Worm (Caenorhabditis elegans): ENCODE results near the gene F40D4.12.

The F40D4.12 gene

ce11 chrV:17178457-17178856 is 18.8 kb downstream of the F40D4.12 start, which contains the start of gene srh-174:
Gene srh-174 (plus strand): TSS chrV:17178757.
- TF ChIP-seq zip-8 (tag; optimal IDR thresholded peaks at IDR 0.05) (no peak), mep-1 (tag; optimal IDR thresholded peaks at IDR 0.05) (no peak), pha-4 (tag; optimal IDR thresholded peaks at IDR 0.05) (no peak), ces-1 (GFP tag; optimal IDR thresholded peaks at IDR 0.05) (no peak), ceh-43 (GFP tag; optimal IDR thresholded peaks at IDR 0.05) (no peak), bed-3 (GFP tag; optimal IDR thresholded peaks at IDR 0.05) (no peak), hlh-1 (tag; optimal IDR thresholded peaks at IDR 0.05) (no peak), snpc-4 (tag; optimal IDR thresholded peaks at IDR 0.05) (no peak), unc-120 (tag; optimal IDR thresholded peaks at IDR 0.05; ENCODE audit: poor library complexity, severe bottlenecking) (no peak), unc-39 (tag; optimal IDR thresholded peaks at IDR 0.05) (no peak), mab-5 (tag; optimal IDR thresholded peaks at IDR 0.05) (no peak), sptf-1 (tag; optimal IDR thresholded peaks at IDR 0.05) (no peak), unc-62 (GFP tag; optimal IDR thresholded peaks at IDR 0.05) (no peak)

- TF ChIP-seq ceh-39 (tag; optimal IDR thresholded peaks at IDR 0.05) (no peak), blmp-1 (tag; optimal IDR thresholded peaks at IDR 0.05) (no peak), nhr-28 (tag; optimal IDR thresholded peaks at IDR 0.05) (no peak), pha-4 (tag; optimal IDR thresholded peaks at IDR 0.05) (no peak), lin-32 (GFP tag; optimal IDR thresholded peaks at IDR 0.05) (no peak), elt-3 (tag; optimal IDR thresholded peaks at IDR 0.05) (no peak), flh-1 (GFP tag; optimal IDR thresholded peaks at IDR 0.05) (no peak), zip-8 (tag; optimal IDR thresholded peaks at IDR 0.05) (no peak), hlh-1 (tag; optimal IDR thresholded peaks at IDR 0.05) (no peak), cnd-1 (tag; optimal IDR thresholded peaks at IDR 0.05) (no peak), sptf-1 (tag; optimal IDR thresholded peaks at IDR 0.05) (no peak), unc-62 (GFP tag; optimal IDR thresholded peaks at IDR 0.05) (no peak), tbx-8 (GFP tag; optimal IDR thresholded peaks at IDR 0.05) (no peak), nhr-2 (tag; optimal IDR thresholded peaks at IDR 0.05) (no peak), elt-1 (tag; optimal IDR thresholded peaks at IDR 0.05; ENCODE audit: borderline replicate concordance, insufficient read depth) (no peak), lin-13 (tag; optimal IDR thresholded peaks at IDR 0.05) (no peak), ztf-11 (tag; optimal IDR thresholded peaks at IDR 0.05) (no peak), ceh-83 (GFP tag; optimal IDR thresholded peaks at IDR 0.05) (no peak), unc-120 (tag; optimal IDR thresholded peaks at IDR 0.05; ENCODE audit: poor library complexity, severe bottlenecking) (no peak), mep-1 (tag; optimal IDR thresholded peaks at IDR 0.05) (no peak)
Observed at ce11 chrV:17182045-17182444, 22.4 kb downstream of the F40D4.12 start, which contains the start of gene srh-159. Gene srh-159 (plus strand): TSS chrV:17182345.

ce11 chrV:17190399-17190798 is 30.7 kb downstream of the F40D4.12 start, which contains the start of gene str-199:
Gene str-199 (minus strand): TSS chrV:17190499.
- TF ChIP-seq snpc-4 (tag; optimal IDR thresholded peaks at IDR 0.05), result no peak
- TF ChIP-seq hlh-1 (tag; optimal IDR thresholded peaks at IDR 0.05), result no peak
- no peak for TF ChIP-seq ztf-11 (tag; optimal IDR thresholded peaks at IDR 0.05)
- no peak for TF ChIP-seq nhr-76 (tag; optimal IDR thresholded peaks at IDR 0.05)
- TF ChIP-seq cnd-1 (tag; optimal IDR thresholded peaks at IDR 0.05), result no peak
- TF ChIP-seq ceh-83 (GFP tag; optimal IDR thresholded peaks at IDR 0.05), result no peak
- TF ChIP-seq M03D4.4 (tag; optimal IDR thresholded peaks at IDR 0.05), result no peak
- no peak for TF ChIP-seq mab-5 (tag; optimal IDR thresholded peaks at IDR 0.05)

- no peak for TF ChIP-seq sptf-1 (tag; optimal IDR thresholded peaks at IDR 0.05)
- TF ChIP-seq ceh-39 (tag; optimal IDR thresholded peaks at IDR 0.05), result no peak
- no peak for TF ChIP-seq mep-1 (tag; optimal IDR thresholded peaks at IDR 0.05)
- no peak for TF ChIP-seq mab-5 (tag; optimal IDR thresholded peaks at IDR 0.05)
- no peak for TF ChIP-seq sem-2 (GFP tag; optimal IDR thresholded peaks at IDR 0.05)
- no peak for TF ChIP-seq elt-3 (tag; optimal IDR thresholded peaks at IDR 0.05)
- TF ChIP-seq nhr-76 (tag; optimal IDR thresholded peaks at IDR 0.05), result no peak
- no peak for TF ChIP-seq ceh-43 (GFP tag; optimal IDR thresholded peaks at IDR 0.05)
- TF ChIP-seq snpc-4 (tag; optimal IDR thresholded peaks at IDR 0.05), result no peak
- no peak for TF ChIP-seq M03D4.4 (tag; optimal IDR thresholded peaks at IDR 0.05)
- no peak for TF ChIP-seq ztf-11 (tag; optimal IDR thresholded peaks at IDR 0.05)
- TF ChIP-seq ham-2 (GFP tag; optimal IDR thresholded peaks at IDR 0.05), result no peak
- no peak for TF ChIP-seq unc-120 (tag; optimal IDR thresholded peaks at IDR 0.05; ENCODE audit: poor library complexity, severe bottlenecking)
- no peak for TF ChIP-seq nhr-237 (tag; optimal IDR thresholded peaks at IDR 0.05)
- TF ChIP-seq ceh-83 (GFP tag; optimal IDR thresholded peaks at IDR 0.05), result no peak
- TF ChIP-seq tbx-8 (GFP tag; optimal IDR thresholded peaks at IDR 0.05), result no peak
- TF ChIP-seq pha-4 (tag; optimal IDR thresholded peaks at IDR 0.05), result no peak
- TF ChIP-seq lin-32 (GFP tag; optimal IDR thresholded peaks at IDR 0.05), result no peak
- TF ChIP-seq unc-62 (GFP tag; optimal IDR thresholded peaks at IDR 0.05), result no peak
- no peak for TF ChIP-seq cnd-1 (tag; optimal IDR thresholded peaks at IDR 0.05)
Observed at ce11 chrV:17192238-17192637, 32.6 kb downstream of the F40D4.12 start, which contains the start of gene srz-47. Gene srz-47 (minus strand): TSS chrV:17192338.

All from whole organism, mixed stage, embryonic.